Fruit fly (Drosophila melanogaster) whole organism, embryonic: ENCODE measurements around the gene wit.

Experiments
- CG2129 ChIP-seq: fragments of 200-800 bp; sonication (Bioruptor generic); IDR thresholded peaks from 2 replicates; pipeline ENCODE4 v1.3.6; 2022; ENCODE audit warnings: missing biosample characterization, missing genetic modification characterization; ENCODE audit not compliant: partially characterized antibody
- CG31441 ChIP-seq: fragments of 200-800 bp; sonication (Bioruptor generic); IDR thresholded peaks from 2 replicates; pipeline ENCODE4 v1.3.6; 2022; ENCODE audit warnings: missing biosample characterization, missing genetic modification characterization
- CG9437 ChIP-seq: fragments of 200-800 bp; sonication (Bioruptor generic); optimal IDR thresholded peaks from 2 replicates; lab custom pipeline; 2018; ENCODE audit warnings: missing biosample characterization, mild to moderate bottlenecking, missing genetic modification characterization
- HLH3B ChIP-seq: fragments of 200-800 bp; sonication (Bioruptor generic); IDR thresholded peaks from 2 replicates; pipeline ENCODE4 v1.3.6; 2022; ENCODE audit warnings: missing biosample characterization, missing genetic modification characterization
- Oli ChIP-seq: fragments of 200-800 bp; sonication (Bioruptor generic); optimal IDR thresholded peaks from 2 replicates; lab custom pipeline; 2018; ENCODE audit warnings: missing biosample characterization, mild to moderate bottlenecking, missing genetic modification characterization, moderate library complexity

DNA sequence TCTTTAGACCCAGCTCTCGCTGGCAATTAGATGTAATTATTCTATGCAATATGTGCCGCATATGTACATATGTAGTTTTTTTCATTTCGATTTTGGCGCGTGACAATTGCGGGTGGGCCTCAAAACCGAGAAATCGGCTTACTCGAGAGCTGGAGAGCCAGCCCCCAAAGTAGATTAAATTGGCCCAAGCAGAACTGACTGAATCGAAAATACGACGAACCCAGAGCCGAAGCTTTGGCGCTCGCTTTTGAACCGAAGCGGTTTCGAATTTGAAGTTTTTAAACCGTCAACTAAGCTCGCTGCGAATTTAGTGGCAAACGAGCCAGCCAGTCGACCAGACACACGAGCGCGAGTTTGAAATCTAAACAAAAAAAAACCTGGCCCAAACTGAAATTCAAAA is 25.2 kb downstream of the wit start, which contains the start of gene CG1136:
- TF ChIP-seq Oli (no peak), CG9437 (GFP tag; lab: Kevin White, UChicago) (no peak), CG2129 (GFP tag; lab: Robert Waterston, UW) (no peak), HLH3B (GFP tag; lab: Robert Waterston, UW) (no peak), CG31441 (GFP tag; lab: Robert Waterston, UW) (no peak)
